Fruit fly (Drosophila melanogaster): Measurements from ENCODE around the gene muc.
A peak's percentile ranks its signal among the peaks of the same experiment; 100 is the strongest.

muc gene

DNA sequence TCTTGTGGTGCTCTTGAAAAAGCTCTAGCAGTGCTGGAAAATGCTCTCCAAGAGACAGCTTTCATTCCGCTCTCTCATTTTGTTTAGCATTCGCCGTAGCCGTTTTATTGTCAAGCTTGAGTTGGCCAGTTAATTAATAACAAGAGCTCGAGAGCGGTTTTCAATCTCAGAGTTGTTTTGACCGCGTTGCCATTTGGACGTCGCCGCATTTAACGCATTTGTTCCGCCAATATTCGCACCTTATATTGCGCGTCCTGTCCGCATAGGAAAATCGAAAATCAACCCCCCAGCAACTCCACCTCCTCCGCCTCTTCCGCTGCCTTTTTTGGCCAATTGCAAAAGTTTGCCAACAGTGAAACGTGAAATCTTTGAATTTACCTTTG lies 10.7 kb downstream of the muc start, which contains the start of gene CG5973 (continued):
- TF ChIP-seq her (GFP tag; optimal IDR thresholded peaks at IDR 0.05): no peak
- no peak for TF ChIP-seq pan (optimal IDR thresholded peaks at IDR 0.05)
- TF ChIP-seq pan (GFP tag; optimal IDR thresholded peaks at IDR 0.05 in 1 of 2, IDR thresholded peaks at IDR 0.05 in 1 of 2): no peak
- TF ChIP-seq Optix (GFP tag; IDR thresholded peaks at IDR 0.05): no peak
- no peak for TF ChIP-seq CG10366 (GFP tag; IDR thresholded peaks at IDR 0.05)
- TF ChIP-seq Bgb (GFP tag; IDR thresholded peaks at IDR 0.05; ENCODE audit: partially characterized antibody): peak; percentile 23; the same call in 1 of the 2 replicates

DNA sequence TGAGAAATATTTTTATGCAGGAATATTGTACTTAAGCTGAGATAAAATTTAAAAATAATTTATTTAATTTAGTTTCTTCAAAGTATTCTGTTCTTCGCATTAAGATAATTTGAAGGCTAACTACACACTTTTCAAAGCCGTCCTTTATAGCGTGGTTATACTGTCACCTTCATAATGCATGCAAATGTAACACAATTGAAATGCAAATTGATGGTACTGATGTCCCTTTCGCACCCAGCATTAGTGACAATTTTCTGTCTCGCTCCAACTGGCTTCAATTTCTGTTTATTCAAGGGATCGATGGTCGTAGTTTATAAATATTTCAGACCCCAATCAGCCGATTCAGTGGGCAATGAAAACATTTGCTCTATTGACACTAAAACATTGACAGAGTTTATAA lies 11.8 kb downstream of the muc start:
- TF ChIP-seq CG11504 (tag; optimal IDR thresholded peaks at IDR 0.05) (peak; percentile 32), chif (GFP tag; optimal IDR thresholded peaks at IDR 0.05) (no peak), CG8924 (tag; optimal IDR thresholded peaks at IDR 0.05) (no peak), otp (GFP tag; IDR thresholded peaks at IDR 0.05) (no peak), ATbp (GFP tag; optimal IDR thresholded peaks at IDR 0.05) (peak; percentile 14), klu (GFP tag; IDR thresholded peaks at IDR 0.05) (no peak), CHES-1-like (GFP tag; optimal IDR thresholded peaks at IDR 0.05) (no peak), vvl (GFP tag; IDR thresholded peaks at IDR 0.05) (peak; percentile 78), Xrp1 (GFP tag; IDR thresholded peaks at IDR 0.05) (0 out of 2 replicates have a peak, but pooled peaks have one; percentile 20), Med (GFP tag) (peak; percentile 60), bsh (GFP tag; optimal IDR thresholded peaks at IDR 0.05) (no peak), CG31441 (GFP tag; IDR thresholded peaks at IDR 0.05) (0 out of 2 replicates have a peak, but pooled peaks have one; percentile 21), gem (tag; optimal IDR thresholded peaks at IDR 0.05) (peak; percentile 19), ara (GFP tag; IDR thresholded peaks at IDR 0.05) (no peak), cato (GFP tag; optimal IDR thresholded peaks at IDR 0.05; ENCODE audit: borderline replicate concordance) (no peak), lov (optimal IDR thresholded peaks at IDR 0.05) (no peak), lov (GFP tag; IDR thresholded peaks at IDR 0.05) (no peak), CG3847 (GFP tag; IDR thresholded peaks at IDR 0.05) (no peak), lab (GFP tag; optimal IDR thresholded peaks at IDR 0.05) (no peak), Poxn (GFP tag; IDR thresholded peaks at IDR 0.05) (no peak), CG10321 (GFP tag; IDR thresholded peaks at IDR 0.05) (no peak), grau (tag; optimal IDR thresholded peaks at IDR 0.05) (peak; percentile 50), CG9609 (GFP tag; optimal IDR thresholded peaks at IDR 0.05) (no peak), danr (GFP tag; IDR thresholded peaks at IDR 0.05) (no peak), tgo (GFP tag; IDR thresholded peaks at IDR 0.05) (no peak), sens (GFP tag) (peak; percentile 60)

- TF ChIP-seq Kr (GFP tag; optimal IDR thresholded peaks at IDR 0.05): no peak
- TF ChIP-seq ATbp (GFP tag; optimal IDR thresholded peaks at IDR 0.05): peak; percentile 9
- TF ChIP-seq peb (GFP tag; IDR thresholded peaks at IDR 0.05): no peak
- no peak for TF ChIP-seq Rfx (GFP tag; IDR thresholded peaks at IDR 0.05)
- no peak for TF ChIP-seq crc (GFP tag; optimal IDR thresholded peaks at IDR 0.05)
- no peak for TF ChIP-seq ftz-f1 (GFP tag; optimal IDR thresholded peaks at IDR 0.05)
- no peak for TF ChIP-seq tgo (GFP tag; IDR thresholded peaks at IDR 0.05)
- no peak for TF ChIP-seq CG11723 (GFP tag; optimal IDR thresholded peaks at IDR 0.05)
- TF ChIP-seq sens (GFP tag): peak; percentile 59
- no peak for TF ChIP-seq CG15696 (tag; optimal IDR thresholded peaks at IDR 0.05)
- no peak for TF ChIP-seq nom (GFP tag; optimal IDR thresholded peaks at IDR 0.05)
- no peak for TF ChIP-seq ash1 (GFP tag; optimal IDR thresholded peaks at IDR 0.05)
- peak; percentile 5 for TF ChIP-seq CG3407 (GFP tag; optimal IDR thresholded peaks at IDR 0.05)
- peak; percentile 24 for TF ChIP-seq oc (tag; optimal IDR thresholded peaks at IDR 0.05)
- peak; percentile 37 for TF ChIP-seq Med (GFP tag)
- TF ChIP-seq Blimp-1 (GFP tag; optimal IDR thresholded peaks at IDR 0.05): no peak
Measured at dm6 chr2L:7440458-7441018, 13.9 kb downstream of the muc start.

Measured in whole organism, embryonic.